Fruit fly (Drosophila melanogaster) whole organism, pupa: Measurements from ENCODE around the gene Piezo.

Experiments used
- CG10348 ChIP-seq: fragments of 200-800 bp; sonication (Bioruptor generic); IDR thresholded peaks from 2 replicates; pipeline ENCODE4 v1.3.6; 2022; ENCODE audit warnings: missing biosample characterization, missing genetic modification characterization
- CG13204 ChIP-seq: fragments of 200-800 bp; sonication (Bioruptor generic); optimal IDR thresholded peaks from 2 replicates; lab custom pipeline; 2018; ENCODE audit warnings: missing biosample characterization, mild to moderate bottlenecking, missing genetic modification characterization, moderate library complexity
- CG14655 ChIP-seq: fragments of 200-800 bp; sonication (Bioruptor generic); optimal IDR thresholded peaks from 3 replicates; lab custom pipeline; 2017; ENCODE audit warnings: mild to moderate bottlenecking, missing biosample characterization, missing genetic modification reagents, missing genetic modification characterization
- CG15710 ChIP-seq: fragments of 200-800 bp; sonication (Bioruptor generic); optimal IDR thresholded peaks from 2 replicates; lab custom pipeline; 2018; ENCODE audit warnings: missing biosample characterization, mild to moderate bottlenecking, missing genetic modification characterization, moderate library complexity
- CG32121 ChIP-seq: fragments of 200-800 bp; sonication (Bioruptor generic); IDR thresholded peaks from 2 replicates; pipeline ENCODE4 v1.3.6; 2022; ENCODE audit warnings: missing biosample characterization, missing genetic modification characterization
- CG4496 ChIP-seq: fragments of 200-800 bp; sonication (Bioruptor generic); IDR thresholded peaks from 3 replicates; pipeline ENCODE4 v1.3.6; 2022; ENCODE audit warnings: missing biosample characterization, missing genetic modification characterization
- CG8159 ChIP-seq: fragments of 200-800 bp; sonication (Bioruptor generic); optimal IDR thresholded peaks from 3 replicates; lab custom pipeline; 2018; ENCODE audit warnings: missing biosample characterization, mild to moderate bottlenecking, missing genetic modification characterization, moderate library complexity
- Pif1A ChIP-seq: fragments of 200-800 bp; sonication (Bioruptor generic); optimal IDR thresholded peaks from 3 replicates; lab custom pipeline; 2016; ENCODE audit warnings: missing biosample characterization, missing genetic modification characterization
- rn ChIP-seq: fragments of 200-800 bp; sonication (Bioruptor generic); IDR thresholded peaks from 2 replicates; pipeline ENCODE4 v1.3.6; 2022; ENCODE audit warnings: missing biosample characterization, missing genetic modification characterization

dm6 chr2L:8116632-8117193 is 46.2 kb upstream of the Piezo start:
- TF ChIP-seq CG32121 (GFP tag; lab: Robert Waterston, UW) (no peak), CG13204 (GFP tag; lab: Kevin White, UChicago) (no peak), CG15710 (tag; lab: Kevin White, UChicago) (no peak), rn (GFP tag; lab: Robert Waterston, UW) (no peak), CG8159 (tag; lab: Kevin White, UChicago) (no peak), CG10348 (GFP tag; lab: Robert Waterston, UW) (no peak), CG14655 (GFP tag; lab: Kevin White, UChicago) (no peak), CG4496 (GFP tag; lab: Robert Waterston, UW) (no peak), Pif1A (GFP tag; lab: Kevin White, UChicago) (no peak)
